Fruit fly (Drosophila melanogaster): ENCODE results near the gene Nsun2.

Nsun2 gene

dm6 chrX:4113698-4114216 is at the start of gene Nsun2, which contains the start of gene dgt4:
Nsun2 (minus strand) TSS chrX:4113734.
dgt4 (plus strand) TSS chrX:4113701.
- no peak for TF ChIP-seq noc (tag; optimal IDR thresholded peaks at IDR 0.05)

dm6 chrX:4150989-4151388 is 37.5 kb upstream of the Nsun2 start:
- TF ChIP-seq noc (tag; optimal IDR thresholded peaks at IDR 0.05), result no peak

DNA sequence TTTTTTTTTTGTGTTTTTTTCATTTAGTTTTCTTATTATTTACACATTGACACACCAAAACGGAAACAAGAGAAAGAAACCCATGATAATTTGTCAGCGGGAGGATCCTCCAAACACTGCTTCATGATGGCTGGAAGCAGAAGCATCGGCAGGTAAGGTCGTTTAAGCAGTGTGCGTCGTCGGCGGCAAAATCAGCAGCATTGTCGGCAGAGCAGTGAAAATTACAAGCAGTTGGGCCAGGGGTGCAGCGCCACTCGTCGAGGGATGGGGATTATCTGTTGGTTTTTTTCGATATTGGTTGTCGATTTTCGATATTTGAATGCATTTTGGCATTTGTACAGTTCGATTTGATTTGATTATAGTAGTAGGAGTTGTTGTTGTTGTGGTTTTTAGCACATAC is 25.5 kb upstream of the Nsun2 start:
- TF ChIP-seq noc (tag; optimal IDR thresholded peaks at IDR 0.05), result no peak

DNA sequence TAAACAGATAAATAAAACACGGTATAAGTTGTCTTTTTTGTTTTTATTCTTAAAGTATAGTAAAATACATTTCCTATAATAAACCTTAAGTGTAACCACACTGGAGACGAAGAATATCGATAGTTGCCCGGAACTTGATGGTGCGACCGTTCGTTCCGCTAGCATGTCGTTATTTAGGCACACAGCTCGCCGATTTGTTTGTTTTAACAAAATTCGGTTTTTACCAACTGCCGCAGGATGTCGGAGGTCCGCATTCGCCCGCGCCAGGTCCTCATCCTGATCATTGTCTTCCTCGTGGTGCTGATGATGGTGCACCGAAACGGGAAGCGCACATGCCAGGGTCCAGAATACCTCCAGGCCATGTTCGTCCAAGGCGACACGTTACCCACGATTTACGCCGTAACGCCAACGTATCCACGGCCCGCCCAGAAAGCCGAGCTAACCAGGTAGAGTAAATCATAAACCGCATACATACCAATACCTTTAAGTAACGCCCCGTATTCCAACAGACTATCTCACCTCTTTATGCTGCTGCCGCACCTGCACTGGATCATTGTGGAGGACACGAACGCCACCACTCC is 17.6 kb upstream of the Nsun2 start, which contains the start of gene GlcAT-I:
TSS of gene GlcAT-I (plus strand) at position 163 of the 581 bp plus-strand sequence.
- no peak for TF ChIP-seq noc (tag; optimal IDR thresholded peaks at IDR 0.05)

- TF ChIP-seq noc (tag; optimal IDR thresholded peaks at IDR 0.05), result no peak
Observed at dm6 chrX:4119582-4119981, 6.0 kb upstream of the Nsun2 start.

dm6 chrX:4116834-4117736 is 3.6 kb upstream of the Nsun2 start, which contains the start of the genes tyf and Tip60:
tyf (plus strand) TSS chrX:4117020.
Tip60 (minus strand) TSS chrX:4117487.
- TF ChIP-seq noc (tag; optimal IDR thresholded peaks at IDR 0.05), result no peak

- TF ChIP-seq noc (tag; optimal IDR thresholded peaks at IDR 0.05), result no peak
Observed at dm6 chrX:4108612-4109173, 4.8 kb downstream of the Nsun2 start.

DNA sequence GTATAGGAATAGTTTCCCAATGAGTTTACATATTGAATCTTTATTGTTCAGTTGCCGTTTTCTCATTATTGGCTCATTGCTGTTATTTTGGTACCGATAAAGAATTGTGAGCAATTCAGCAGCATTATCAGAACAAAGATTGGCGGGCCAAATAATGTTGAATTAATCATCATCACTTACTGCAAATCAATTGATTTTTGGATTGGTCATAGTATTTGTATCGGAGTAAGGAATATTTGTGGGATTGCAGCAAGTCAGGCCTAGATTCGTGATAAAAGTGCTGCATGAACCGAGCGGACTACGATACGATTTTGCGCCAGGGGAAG is 5.5 kb downstream of the Nsun2 start:
- no peak for TF ChIP-seq noc (tag; optimal IDR thresholded peaks at IDR 0.05)

- TF ChIP-seq noc (tag; optimal IDR thresholded peaks at IDR 0.05), result no peak
Observed at dm6 chrX:4107261-4108113, 6.0 kb downstream of the Nsun2 start.

DNA sequence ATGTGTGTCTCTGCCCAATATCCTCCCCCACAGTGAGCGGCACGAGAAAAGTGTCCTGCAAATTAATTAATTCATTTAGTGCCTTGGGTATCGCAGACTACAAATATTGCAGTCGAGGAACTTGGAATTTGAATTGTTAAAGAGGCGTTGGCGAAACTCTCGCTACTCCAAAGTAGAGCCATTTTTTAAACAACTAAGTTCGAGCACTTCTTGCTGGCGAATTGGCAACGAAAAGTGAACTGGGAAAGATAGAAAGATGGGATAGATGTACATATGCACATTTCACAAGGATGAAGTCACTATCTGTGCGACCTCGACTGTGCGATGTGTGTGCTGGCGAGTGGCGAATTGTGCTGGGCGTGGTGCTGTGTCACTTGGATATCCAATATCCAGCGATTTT is 6.8 kb downstream of the Nsun2 start:
- no peak for TF ChIP-seq noc (tag; optimal IDR thresholded peaks at IDR 0.05)

dm6 chrX:4106240-4106639 is 7.3 kb downstream of the Nsun2 start:
- no peak for TF ChIP-seq noc (tag; optimal IDR thresholded peaks at IDR 0.05)

DNA sequence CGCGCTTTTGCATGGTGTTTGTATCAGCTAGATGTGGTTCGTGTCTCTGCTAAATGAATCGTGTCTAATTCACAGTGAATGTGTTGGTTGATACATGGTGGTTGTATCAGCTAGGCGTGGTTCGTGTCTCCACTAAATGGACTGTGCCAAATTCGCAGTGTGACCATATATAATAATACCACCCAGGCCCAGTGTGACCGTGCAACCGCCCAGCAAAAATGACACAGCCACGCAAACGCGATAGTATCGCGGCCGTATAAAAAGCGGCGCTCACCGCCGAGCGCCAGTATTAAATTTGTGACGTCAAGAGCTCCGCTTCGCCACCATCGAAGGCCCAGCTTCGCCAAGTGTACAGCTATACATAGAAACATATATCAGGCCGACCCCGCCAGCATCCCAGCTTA is 7.7 kb downstream of the Nsun2 start, which contains the start of gene cib:
TSS of gene cib (plus strand) at position 284 of the 404 bp plus-strand sequence.
- TF ChIP-seq noc (tag; optimal IDR thresholded peaks at IDR 0.05), result no peak

- no peak for TF ChIP-seq noc (tag; optimal IDR thresholded peaks at IDR 0.05)
Observed at dm6 chrX:4104132-4104531, 9.4 kb downstream of the Nsun2 start, which contains the start of the genes Xpac and brn. Xpac (minus strand) TSS chrX:4104197. brn (plus strand) TSS chrX:4104342.

DNA sequence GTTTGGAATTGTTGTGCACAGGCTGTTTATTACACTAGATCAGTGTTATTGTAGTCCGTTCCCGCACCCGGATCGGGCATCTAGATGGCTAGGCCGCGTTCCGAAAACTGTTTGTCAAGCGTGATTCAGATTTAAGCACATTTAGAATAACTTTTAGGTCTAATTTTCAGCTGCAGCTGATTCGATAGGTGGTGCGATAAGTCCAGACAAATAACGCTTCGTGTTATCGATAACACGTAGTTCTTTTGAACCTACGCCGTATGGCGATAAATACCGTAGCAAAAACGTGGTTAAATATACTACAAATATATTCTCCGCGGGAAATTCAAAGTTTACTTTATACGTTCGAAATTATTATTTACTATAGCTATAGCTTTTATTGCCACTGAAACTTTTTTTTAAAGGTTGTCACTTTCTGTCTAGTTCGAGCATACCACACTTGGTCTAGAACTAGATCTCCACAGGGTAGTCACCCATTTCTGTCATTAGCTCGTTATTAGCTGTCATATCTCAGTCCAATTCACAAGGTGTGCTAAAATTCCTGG is 12.6 kb downstream of the Nsun2 start, which contains the start of the genes Cmtr1 and CG15375:
TSS of gene Cmtr1 (minus strand) at position 208 of the 545 bp plus-strand sequence.
TSS of gene CG15375 (plus strand) at position 495 of the 545 bp plus-strand sequence.
- no peak for TF ChIP-seq noc (tag; optimal IDR thresholded peaks at IDR 0.05)

Measured in whole organism, larva.